Fruit fly (Drosophila melanogaster): ENCODE measurements around the gene elg1.

Gene elg1

dm6 chr3L:16161847-16162556 is 30.2 kb downstream of the elg1 start (continued):
- no peak for TF ChIP-seq Kr (GFP tag; optimal IDR thresholded peaks at IDR 0.05)
- TF ChIP-seq CG2199 (GFP tag; IDR thresholded peaks at IDR 0.05): peak; percentile 72; the same call in 2 of the 3 replicates
- TF ChIP-seq Trl (optimal IDR thresholded peaks at IDR 0.05): peak; percentile 57 to 87
- peak; percentile 37 for TF ChIP-seq Trl (GFP tag; optimal IDR thresholded peaks at IDR 0.05)
- no peak for TF ChIP-seq CG10321 (GFP tag; IDR thresholded peaks at IDR 0.05)
- TF ChIP-seq Hr39 (optimal IDR thresholded peaks at IDR 0.05): no peak
- peak; percentile 45 for TF ChIP-seq CG1602 (GFP tag; optimal IDR thresholded peaks at IDR 0.05)
- peak; percentile 69 for TF ChIP-seq CG4424 (GFP tag; optimal IDR thresholded peaks at IDR 0.05)
- no peak for TF ChIP-seq hkb (optimal IDR thresholded peaks at IDR 0.05)
- TF ChIP-seq hkb (GFP tag; IDR thresholded peaks at IDR 0.05): peak; percentile 58; the same call in 1 of the 2 replicates
- TF ChIP-seq grau (tag; optimal IDR thresholded peaks at IDR 0.05): peak; percentile 82
- TF ChIP-seq CG7928 (GFP tag; optimal IDR thresholded peaks at IDR 0.05): peak; percentile 14
- TF ChIP-seq CG10543 (GFP tag; optimal IDR thresholded peaks at IDR 0.05): peak; percentile 79
- TF ChIP-seq sna (GFP tag; IDR thresholded peaks at IDR 0.05; ENCODE audit: partially characterized antibody): no peak
- peak; percentile 68 for TF ChIP-seq CG10274 (GFP tag; optimal IDR thresholded peaks at IDR 0.05)
- no peak for TF ChIP-seq CG1024 (GFP tag; IDR thresholded peaks at IDR 0.05)
- TF ChIP-seq danr (GFP tag; IDR thresholded peaks at IDR 0.05): peak; percentile 11; the same call in 1 of the 2 replicates
- TF ChIP-seq grn (GFP tag; optimal IDR thresholded peaks at IDR 0.05): no peak
- peak; percentile 66 for TF ChIP-seq nmo (GFP tag; optimal IDR thresholded peaks at IDR 0.05)
- TF ChIP-seq psq (GFP tag; optimal IDR thresholded peaks at IDR 0.05): no peak
- TF ChIP-seq chif (GFP tag; optimal IDR thresholded peaks at IDR 0.05): peak; percentile 48 to 55
- peak; percentile 70 for TF ChIP-seq CG17359 (tag; optimal IDR thresholded peaks at IDR 0.05)
- TF ChIP-seq prd (optimal IDR thresholded peaks at IDR 0.05): no peak
- peak; percentile 60; the same call in 2 of the 3 replicates for TF ChIP-seq prd (GFP tag; IDR thresholded peaks at IDR 0.05)
- no peak for TF ChIP-seq sr (GFP tag; IDR thresholded peaks at IDR 0.05)
- TF ChIP-seq Poxn (GFP tag; IDR thresholded peaks at IDR 0.05): no peak
- no peak for TF ChIP-seq btn (GFP tag; optimal IDR thresholded peaks at IDR 0.05)
- TF ChIP-seq dpn (GFP tag; optimal IDR thresholded peaks at IDR 0.05): peak; percentile 71 to 79
- peak; percentile 6 for TF ChIP-seq sima (GFP tag; optimal IDR thresholded peaks at IDR 0.05)
- peak; percentile 88 for TF ChIP-seq CG11696 (GFP tag; IDR thresholded peaks at IDR 0.05)
- TF ChIP-seq Mrtf (GFP tag; IDR thresholded peaks at IDR 0.05): peak; percentile 33; the same call in 1 of the 3 replicates
- no peak for TF ChIP-seq Awh (GFP tag; IDR thresholded peaks at IDR 0.05)
- TF ChIP-seq Mes4 (GFP tag; optimal IDR thresholded peaks at IDR 0.05): peak; percentile 42
- no peak for TF ChIP-seq CkIIα-i1 (GFP tag; IDR thresholded peaks at IDR 0.05)
- no peak for TF ChIP-seq CG7745 (tag; optimal IDR thresholded peaks at IDR 0.05)
- TF ChIP-seq Hr3 (GFP tag; optimal IDR thresholded peaks at IDR 0.05): peak; percentile 72
- TF ChIP-seq CG5180 (GFP tag; optimal IDR thresholded peaks at IDR 0.05): peak; percentile 45
- no peak for TF ChIP-seq CG6654 (GFP tag; optimal IDR thresholded peaks at IDR 0.05)
- no peak for TF ChIP-seq tup (GFP tag; optimal IDR thresholded peaks at IDR 0.05)
- TF ChIP-seq Rfx (GFP tag; IDR thresholded peaks at IDR 0.05): peak; percentile 57
- peak; percentile 33 for TF ChIP-seq oc (tag; optimal IDR thresholded peaks at IDR 0.05)
- peak; percentile 85 for TF ChIP-seq dmrt99B (tag; optimal IDR thresholded peaks at IDR 0.05)
- TF ChIP-seq caup (GFP tag; optimal IDR thresholded peaks at IDR 0.05; ENCODE audit: severe bottlenecking): peak; percentile 80
- TF ChIP-seq CG17829 (tag; optimal IDR thresholded peaks at IDR 0.05): peak; percentile 58
- TF ChIP-seq MTF-1 (GFP tag; optimal IDR thresholded peaks at IDR 0.05; ENCODE audit: borderline replicate concordance): peak; percentile 41
- peak; percentile 41 for TF ChIP-seq CG31224 (GFP tag; IDR thresholded peaks at IDR 0.05)
- TF ChIP-seq CG11560 (tag; IDR thresholded peaks at IDR 0.05): no peak; the same call in 2 of the 3 replicates
- peak; percentile 69 for TF ChIP-seq NfI (GFP tag; optimal IDR thresholded peaks at IDR 0.05)
- TF ChIP-seq CG8924 (tag; optimal IDR thresholded peaks at IDR 0.05): peak; percentile 79
- TF ChIP-seq fru (optimal IDR thresholded peaks at IDR 0.05): no peak
- TF ChIP-seq esg (GFP tag; conservative IDR thresholded peaks at IDR 0.05): peak; percentile 59
